Worm (Caenorhabditis elegans) whole organism, midembryonic: ENCODE measurements around the gene fbxa-79.

Experiments
- T22C8.4 ChIP-seq: fragments of 200-800 bp; sonication (Bioruptor generic); IDR thresholded peaks from 2 replicates; pipeline ENCODE4 v1.3.6; 2022; ENCODE audit warnings: missing genetic modification characterization, missing compliant biosample characterization
- cog-1 ChIP-seq: sonication (generic microtip); optimal IDR thresholded peaks from 2 replicates; lab custom pipeline; 2016; ENCODE audit warnings: missing genetic modification characterization, missing compliant biosample characterization
- flt-1 ChIP-seq: fragments of 200-800 bp; sonication (Bioruptor generic); IDR thresholded peaks from 2 replicates; pipeline ENCODE4 v1.3.6; 2022; ENCODE audit warnings: missing genetic modification characterization, missing compliant biosample characterization
- klf-2 ChIP-seq: fragments of 200-800 bp; sonication (Bioruptor generic); conservative IDR thresholded peaks from 2 replicates; pipeline ENCODE4 v1.3.6; 2022; ENCODE audit warnings: missing genetic modification reagents, missing genetic modification characterization, missing compliant biosample characterization
- med-1 ChIP-seq: sonication (generic microtip); optimal IDR thresholded peaks from 2 replicates; lab custom pipeline; 2017; ENCODE audit warnings: missing genetic modification characterization, mild to moderate bottlenecking, missing compliant biosample characterization, antibody characterized with exemption, missing genetic modification reagents; ENCODE audit not compliant: insufficient read depth
- ref-1 ChIP-seq: fragments of 200-800 bp; sonication (Bioruptor generic); conservative IDR thresholded peaks from 2 replicates; pipeline ENCODE4 v1.3.6; 2022; ENCODE audit warnings: missing genetic modification reagents, missing genetic modification characterization, missing compliant biosample characterization
- tab-1 ChIP-seq: fragments of 200-800 bp; sonication (Bioruptor generic); IDR thresholded peaks from 2 replicates; pipeline ENCODE4 v1.3.6; 2022; ENCODE audit warnings: missing genetic modification characterization, missing compliant biosample characterization
- ztf-23 ChIP-seq: fragments of 200-800 bp; sonication (Bioruptor generic); IDR thresholded peaks from 2 replicates; pipeline ENCODE4 v1.3.6; 2022; ENCODE audit warnings: missing genetic modification reagents, missing genetic modification characterization, missing compliant biosample characterization
- ztf-29 ChIP-seq: fragments of 200-800 bp; sonication (Bioruptor generic); IDR thresholded peaks from 2 replicates; pipeline ENCODE4 v1.3.6; 2022; ENCODE audit warnings: missing genetic modification reagents, missing genetic modification characterization, missing compliant biosample characterization

DNA sequence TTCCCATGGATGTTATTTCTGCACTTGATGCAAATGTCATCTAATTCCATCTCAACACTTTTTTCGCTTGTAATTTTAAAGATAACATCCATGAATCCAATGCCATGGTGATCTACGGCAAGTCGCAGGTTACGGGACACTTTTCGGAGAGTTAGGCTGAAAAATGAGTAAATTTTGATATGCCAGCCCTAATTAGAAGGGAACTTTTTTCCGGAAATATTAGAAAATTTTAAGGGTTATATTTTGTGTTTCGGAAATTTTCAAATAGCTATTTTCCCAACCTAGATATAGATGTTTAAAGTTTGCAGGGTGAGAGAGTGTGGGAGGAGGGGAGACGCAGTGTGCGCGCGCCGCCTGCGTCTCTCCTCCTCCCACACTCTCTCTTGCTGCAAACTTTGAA is 761 bp downstream of the fbxa-79 start:
- no peak for TF ChIP-seq ref-1 (GFP tag; lab: Robert Waterston, UW)
- no peak for TF ChIP-seq flt-1 (GFP tag; lab: Robert Waterston, UW)
- no peak for TF ChIP-seq T22C8.4
- no peak for TF ChIP-seq med-1 (GFP tag; lab: Kevin White, UChicago)
- no peak for TF ChIP-seq ztf-23 (GFP tag; lab: Robert Waterston, UW)
- TF ChIP-seq klf-2 (GFP tag; lab: Robert Waterston, UW): no peak
- TF ChIP-seq ztf-29: no peak
- TF ChIP-seq tab-1 (GFP tag; lab: Robert Waterston, UW): no peak
- no peak for TF ChIP-seq cog-1
